Worm (Caenorhabditis elegans): ENCODE data around the gene dro-1.
"Not testable (repeated sequence)": the region's sequence is repeated elsewhere in the genome, so short reads cannot be mapped to it uniquely, and the experiment has no call there.

The dro-1 gene

DNA sequence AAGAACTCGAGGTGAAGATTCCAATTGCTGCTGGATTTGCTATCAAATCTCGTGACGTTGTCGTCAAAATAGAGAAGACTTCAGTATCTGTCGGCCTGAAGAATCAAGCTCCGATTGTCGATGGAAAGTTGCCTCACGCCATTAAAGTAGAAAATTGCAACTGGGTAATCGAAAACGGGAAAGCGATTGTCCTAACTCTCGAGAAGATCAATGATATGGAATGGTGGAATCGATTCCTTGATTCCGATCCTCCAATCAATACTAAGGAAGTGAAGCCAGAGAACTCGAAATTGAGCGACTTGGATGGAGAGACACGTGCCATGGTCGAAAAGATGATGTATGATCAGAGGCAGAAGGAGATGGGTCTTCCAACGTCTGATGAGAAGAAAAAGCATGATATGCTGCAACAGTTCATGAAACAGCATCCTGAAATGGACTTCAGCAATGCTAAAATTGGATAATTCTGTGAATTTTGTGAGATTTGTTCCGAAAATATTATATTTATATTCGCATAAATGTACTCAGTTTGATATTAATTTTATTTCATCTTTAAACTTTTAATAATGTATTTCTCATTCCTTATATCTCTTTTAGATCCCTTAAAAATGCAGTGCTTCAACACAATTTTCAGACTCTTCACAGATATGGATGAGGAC lies at the start of gene dro-1:
Gene dro-1 (plus strand): TSS at position 606 of the 656 bp plus-strand sequence.
- TF ChIP-seq F55B11.4 (tag; optimal IDR thresholded peaks at IDR 0.05; ENCODE audit: borderline replicate concordance, insufficient read depth) (no peak), F23B12.7 (tag; optimal IDR thresholded peaks at IDR 0.05; ENCODE audit: insufficient read depth) (no peak), athp-1 (tag; optimal IDR thresholded peaks at IDR 0.05) (no peak), repo-1 (tag; optimal IDR thresholded peaks at IDR 0.05) (no peak), madf-6 (GFP tag; IDR thresholded peaks at IDR 0.05) (no peak), lag-1 (GFP tag; IDR thresholded peaks at IDR 0.05) (no peak), lin-35 (GFP tag; optimal IDR thresholded peaks at IDR 0.05) (no peak), fkh-3 (tag; optimal IDR thresholded peaks at IDR 0.05) (no peak), K12H6.12 (tag; optimal IDR thresholded peaks at IDR 0.05) (no peak), ztf-26 (tag; optimal IDR thresholded peaks at IDR 0.05) (no peak), dpff-1 (tag; optimal IDR thresholded peaks at IDR 0.05) (no peak), zfh-2 (GFP tag; conservative IDR thresholded peaks at IDR 0.05) (no peak), gei-17 (GFP tag; optimal IDR thresholded peaks at IDR 0.05) (no peak)

DNA sequence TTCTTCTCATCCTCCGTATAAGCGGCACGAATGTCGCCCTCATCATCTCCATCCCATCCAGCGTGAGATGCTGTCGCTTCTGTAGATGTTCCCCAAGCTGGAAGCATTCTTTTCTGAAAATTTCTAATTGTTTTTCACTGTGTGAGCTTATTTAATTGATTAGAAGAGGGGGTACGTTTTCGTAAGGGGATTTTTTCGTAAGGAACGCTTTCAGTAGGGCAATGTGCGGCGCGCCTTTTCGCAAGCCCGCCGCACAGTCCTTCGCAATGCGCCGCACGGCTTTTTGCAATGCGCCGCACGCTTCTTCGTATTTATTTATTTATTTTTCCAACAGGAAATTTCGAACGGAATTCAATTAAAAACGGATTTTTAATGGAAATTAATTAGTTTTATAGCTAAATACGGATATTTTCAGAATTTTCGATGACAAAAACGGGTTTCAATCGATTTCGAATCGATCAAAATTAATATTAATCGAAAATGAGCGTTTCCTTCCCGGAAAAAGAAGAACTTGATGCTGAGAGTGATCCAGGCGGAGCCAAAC lies 49.4 kb upstream of the dro-1 start, which contains the start of gene set-25:
Gene set-25 (minus strand): TSS at position 120 of the 544 bp plus-strand sequence.
- TF ChIP-seq mcd-1 (GFP tag; IDR thresholded peaks at IDR 0.05) (peak; percentile 63), hmg-1.2 (GFP tag; IDR thresholded peaks at IDR 0.05) (0 out of 2 replicates have a peak, but pooled peaks have one; percentile 17), dox-1 (GFP tag; IDR thresholded peaks at IDR 0.05) (peak; percentile 68), cebp-1 (tag; optimal IDR thresholded peaks at IDR 0.05) (peak; percentile 4), C06A6.2 (GFP tag; conservative IDR thresholded peaks at IDR 0.05) (peak; percentile 93), attf-5 (GFP tag; optimal IDR thresholded peaks at IDR 0.05) (peak; percentile 52), rpc-1 (optimal IDR thresholded peaks at IDR 0.05) (peak; percentile 28), ceh-100 (GFP tag; IDR thresholded peaks at IDR 0.05) (peak; percentile 58; the same call in 1 of the 2 replicates), egl-44 (GFP tag; IDR thresholded peaks at IDR 0.05) (peak; percentile 27; the same call in 1 of the 2 replicates)
- not testable (repeated sequence) for TF ChIP-seq cebp-1 (GFP tag; IDR thresholded peaks at IDR 0.05); rpc-1 (tag; optimal IDR thresholded peaks at IDR 0.05)

DNA sequence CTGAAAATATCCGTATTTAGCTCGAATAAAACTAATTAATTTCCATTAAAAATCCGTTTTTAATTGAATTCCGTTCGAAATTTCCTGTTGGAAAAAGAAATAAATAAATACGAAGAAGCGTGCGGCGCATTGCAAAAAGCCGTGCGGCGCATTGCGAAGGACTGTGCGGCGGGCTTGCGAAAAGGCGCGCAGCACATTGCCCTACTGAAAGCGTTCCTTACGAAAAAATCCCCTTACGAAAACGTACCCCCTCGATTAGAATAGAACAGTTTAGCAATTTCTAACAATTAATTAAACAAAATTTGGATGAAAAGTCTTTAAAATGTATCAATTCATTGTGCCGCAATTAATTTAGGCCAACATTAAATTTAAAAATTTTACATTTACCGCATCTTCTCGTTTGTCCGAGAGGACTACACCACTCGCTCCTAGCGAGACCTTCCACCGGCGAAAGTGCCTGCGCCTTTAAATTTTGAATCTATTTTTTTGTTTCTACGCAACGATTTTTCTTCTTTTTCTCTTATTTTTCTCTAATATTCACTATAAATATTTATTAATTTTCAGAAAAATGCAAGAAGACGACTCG lies 46.1 kb upstream of the dro-1 start, which contains the start of gene npp-18:
Gene npp-18 (plus strand): TSS at position 565 of the 586 bp plus-strand sequence.
- TF ChIP-seq C06A6.2 (GFP tag; conservative IDR thresholded peaks at IDR 0.05) (peak; percentile 99), pbrm-1 (GFP tag; IDR thresholded peaks at IDR 0.05) (peak; percentile 84), snpc-3.4 (tag; optimal IDR thresholded peaks at IDR 0.05) (peak; percentile 1), bed-2 (GFP tag; IDR thresholded peaks at IDR 0.05) (0 out of 2 replicates have a peak, but pooled peaks have one; percentile 20), mcd-1 (GFP tag; IDR thresholded peaks at IDR 0.05) (peak; percentile 84), D2030.7 (GFP tag; IDR thresholded peaks at IDR 0.05) (peak; percentile 44), F33H1.4 (GFP tag; IDR thresholded peaks at IDR 0.05) (peak; percentile 86), egl-44 (GFP tag; IDR thresholded peaks at IDR 0.05) (0 out of 2 replicates have a peak, but pooled peaks have one; percentile 36), snpc-4 (tag; optimal IDR thresholded peaks at IDR 0.05) (peak in 1 of 4 experiments; percentile 8), let-526 (GFP tag; IDR thresholded peaks at IDR 0.05) (0 out of 2 replicates have a peak, but pooled peaks have one; percentile 31), hmg-1.2 (GFP tag; IDR thresholded peaks at IDR 0.05) (peak; percentile 66), dox-1 (GFP tag; IDR thresholded peaks at IDR 0.05) (peak; percentile 93), lin-40 (tag; optimal IDR thresholded peaks at IDR 0.05) (peak; percentile 49), lsl-1 (GFP tag; optimal IDR thresholded peaks at IDR 0.05) (peak; percentile 15), C17E4.6 (GFP tag; IDR thresholded peaks at IDR 0.05) (0 out of 2 replicates have a peak, but pooled peaks have one; percentile 9), dpl-1 (GFP tag; optimal IDR thresholded peaks at IDR 0.05) (peak; percentile 15), rcor-1 (GFP tag; IDR thresholded peaks at IDR 0.05) (peak; percentile 48), snpc-1.3 (tag; optimal IDR thresholded peaks at IDR 0.05; ENCODE audit: insufficient read depth) (peak; percentile 21), Y95B8A.8 (GFP tag; IDR thresholded peaks at IDR 0.05) (peak; percentile 82), nfyb-1 (GFP tag; IDR thresholded peaks at IDR 0.05) (peak; percentile 82), Y79H2A.3 (GFP tag; conservative IDR thresholded peaks at IDR 0.05) (peak; percentile 71; the same call in 1 of the 2 replicates), ztf-25 (GFP tag; IDR thresholded peaks at IDR 0.05) (peak; percentile 75; the same call in 1 of the 2 replicates), lin-26 (GFP tag; IDR thresholded peaks at IDR 0.05) (peak; percentile 65)
- TF ChIP-seq snpc-4 (GFP tag; optimal IDR thresholded peaks at IDR 0.05), result not testable (repeated sequence)
